Fruit fly (Drosophila melanogaster): Measurements from ENCODE around the gene Mpi.

DNA sequence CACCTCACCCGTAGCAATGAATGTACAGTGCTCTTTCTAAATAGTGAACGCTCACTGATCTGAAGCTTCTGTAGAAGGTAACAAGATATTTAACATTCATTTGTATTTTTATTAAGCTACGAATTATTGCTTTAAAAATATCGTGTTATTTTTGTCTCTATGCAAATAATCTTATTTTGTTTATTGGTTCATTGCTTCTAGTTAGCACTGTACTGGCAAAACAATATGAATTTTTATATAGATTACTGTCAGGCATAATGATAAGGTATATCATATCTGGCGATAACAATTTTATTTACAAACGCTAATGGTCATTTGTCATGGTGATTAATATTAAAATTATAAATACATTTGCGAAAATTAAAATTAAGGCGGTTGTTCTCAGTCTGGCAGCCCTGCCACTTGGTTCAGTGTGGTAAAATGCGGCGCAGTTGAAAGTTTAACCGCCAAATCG lies 12.1 kb downstream of the Mpi start, which contains the start of gene CG9471:
- TF ChIP-seq C15 (GFP tag; IDR thresholded peaks at IDR 0.05) (peak; percentile 71; the same call in 1 of the 3 replicates), ci (GFP tag; IDR thresholded peaks at IDR 0.05) (peak; percentile 94), CG12104 (GFP tag; optimal IDR thresholded peaks at IDR 0.05) (peak; percentile 85), lola (GFP tag; optimal IDR thresholded peaks at IDR 0.05) (peak in 1 of 3 experiments; percentile 83), CG10654 (GFP tag; optimal IDR thresholded peaks at IDR 0.05) (peak; percentile 89), CG18619 (GFP tag; optimal IDR thresholded peaks at IDR 0.05) (peak; percentile 84), CG16779 (GFP tag; IDR thresholded peaks at IDR 0.05) (peak; percentile 90), CG17186 (GFP tag; optimal IDR thresholded peaks at IDR 0.05) (peak; percentile 16), Hr39 (optimal IDR thresholded peaks at IDR 0.05) (no peak), Spps (tag; optimal IDR thresholded peaks at IDR 0.05) (peak; percentile 83), CG3838 (GFP tag; optimal IDR thresholded peaks at IDR 0.05) (peak; percentile 56), CG2678 (tag; optimal IDR thresholded peaks at IDR 0.05) (peak; percentile 95)

Data from whole organism, embryonic.